Fruit fly (Drosophila melanogaster) whole organism, pupa: ENCODE data around the gene CG3505.

Experiments
- Ets98B ChIP-seq: fragments of 200-800 bp; sonication (Bioruptor generic); IDR thresholded peaks from 2 replicates; pipeline ENCODE4 v1.3.6; 2022; ENCODE audit warnings: missing biosample characterization, missing genetic modification characterization
- gl ChIP-seq: fragments of 200-800 bp; sonication (Bioruptor generic); optimal IDR thresholded peaks from 2 replicates; lab custom pipeline; 2018; ENCODE audit warnings: missing biosample characterization, mild to moderate bottlenecking, missing genetic modification characterization

- TF ChIP-seq Ets98B (GFP tag; lab: Robert Waterston, UW) (peak; percentile 66), gl (tag; lab: Kevin White, UChicago) (no peak)
These were observed 7.7 kb upstream of the CG3505 start for dm6 chr3R:14649307-14650239.
